Fruit fly (Drosophila melanogaster): ENCODE results near the gene Cnx99A.

Cnx99A gene

dm6 chr3R:29318673-29319072, 771 bp downstream of the Cnx99A start (continued):
- no peak for TF ChIP-seq YL-1 (GFP tag; optimal IDR thresholded peaks at IDR 0.05)
- TF ChIP-seq CG13123 (GFP tag; optimal IDR thresholded peaks at IDR 0.05) = no peak
- TF ChIP-seq Elba2 (GFP tag; optimal IDR thresholded peaks at IDR 0.05) = no peak
- peak; percentile 70 for TF ChIP-seq CG4328 (GFP tag; optimal IDR thresholded peaks at IDR 0.05)
- TF ChIP-seq CG14667 (GFP tag; IDR thresholded peaks at IDR 0.05) = peak; percentile 47; the same call in 1 of the 2 replicates
- peak; percentile 39 for TF ChIP-seq CG13296 (GFP tag; optimal IDR thresholded peaks at IDR 0.05)
- TF ChIP-seq kni (GFP tag; optimal IDR thresholded peaks at IDR 0.05) = peak; percentile 31
- TF ChIP-seq Myb (GFP tag; optimal IDR thresholded peaks at IDR 0.05) = peak; percentile 3
- TF ChIP-seq maf-S (GFP tag; optimal IDR thresholded peaks at IDR 0.05) = no peak
- TF ChIP-seq Doc2 (GFP tag; IDR thresholded peaks at IDR 0.05) = no peak
- TF ChIP-seq CG3281 (GFP tag; optimal IDR thresholded peaks at IDR 0.05) = peak; percentile 68
- no peak for TF ChIP-seq CG13287 (GFP tag; IDR thresholded peaks at IDR 0.05; ENCODE audit: partially characterized antibody)
- TF ChIP-seq CG12744 (GFP tag; optimal IDR thresholded peaks at IDR 0.05) = no peak
- no peak for TF ChIP-seq dan (GFP tag; IDR thresholded peaks at IDR 0.05)
- peak; percentile 44 for TF ChIP-seq HLH54F (GFP tag; optimal IDR thresholded peaks at IDR 0.05)
- TF ChIP-seq al (GFP tag; IDR thresholded peaks at IDR 0.05) = peak; percentile 12; the same call in 1 of the 2 replicates
- TF ChIP-seq klu (GFP tag; IDR thresholded peaks at IDR 0.05) = no peak
- TF ChIP-seq CG8478 (optimal IDR thresholded peaks at IDR 0.05) = no peak
- peak; percentile 59 for TF ChIP-seq CG2120 (GFP tag; optimal IDR thresholded peaks at IDR 0.05)
- peak; percentile 57 for TF ChIP-seq caup (GFP tag; optimal IDR thresholded peaks at IDR 0.05; ENCODE audit: severe bottlenecking)
- peak; percentile 70 for TF ChIP-seq CG12219 (GFP tag; optimal IDR thresholded peaks at IDR 0.05)
- peak; percentile 41 for TF ChIP-seq Usf (GFP tag; optimal IDR thresholded peaks at IDR 0.05)
- peak; percentile 36 for TF ChIP-seq CG12155 (GFP tag; optimal IDR thresholded peaks at IDR 0.05)
- TF ChIP-seq Hr51 (GFP tag; optimal IDR thresholded peaks at IDR 0.05) = peak in 1 of 2 experiments; percentile 78
- TF ChIP-seq pzg (GFP tag; optimal IDR thresholded peaks at IDR 0.05) = no peak
- TF ChIP-seq salm (tag; optimal IDR thresholded peaks at IDR 0.05) = peak; percentile 61
- TF ChIP-seq gce (GFP tag; IDR thresholded peaks at IDR 0.05) = 0 out of 3 replicates have a peak, but pooled peaks have one; percentile 42
- no peak for TF ChIP-seq zf30C (GFP tag; optimal IDR thresholded peaks at IDR 0.05)
- TF ChIP-seq pita (GFP tag; optimal IDR thresholded peaks at IDR 0.05) = no peak
- peak; percentile 31 for TF ChIP-seq jing (GFP tag; optimal IDR thresholded peaks at IDR 0.05)
- TF ChIP-seq sqz (GFP tag; optimal IDR thresholded peaks at IDR 0.05) = peak; percentile 41
- TF ChIP-seq CG1024 (GFP tag; IDR thresholded peaks at IDR 0.05) = 0 out of 2 replicates have a peak, but pooled peaks have one; percentile 41
- no peak for TF ChIP-seq NC2β (GFP tag; optimal IDR thresholded peaks at IDR 0.05)
- TF ChIP-seq CG9932 (GFP tag; IDR thresholded peaks at IDR 0.05) = peak; percentile 59
- no peak for TF ChIP-seq CG10274 (GFP tag; optimal IDR thresholded peaks at IDR 0.05)
- no peak for TF ChIP-seq zen (tag; optimal IDR thresholded peaks at IDR 0.05)
- TF ChIP-seq CG17612 (GFP tag; IDR thresholded peaks at IDR 0.05) = no peak
- TF ChIP-seq CG9817 (tag; optimal IDR thresholded peaks at IDR 0.05) = peak; percentile 77
- TF ChIP-seq danr (GFP tag; IDR thresholded peaks at IDR 0.05) = 0 out of 2 replicates have a peak, but pooled peaks have one; percentile 43
- peak; percentile 44 for TF ChIP-seq CG11398 (GFP tag; optimal IDR thresholded peaks at IDR 0.05)
- no peak for TF ChIP-seq CG7928 (GFP tag; optimal IDR thresholded peaks at IDR 0.05)
- no peak for TF ChIP-seq CG6175 (GFP tag; IDR thresholded peaks at IDR 0.05)
- peak; percentile 20 for TF ChIP-seq CG13624 (GFP tag; optimal IDR thresholded peaks at IDR 0.05)
- TF ChIP-seq CG3407 (GFP tag; optimal IDR thresholded peaks at IDR 0.05) = peak; percentile 61
- peak; percentile 78 for TF ChIP-seq CG13424 (tag; optimal IDR thresholded peaks at IDR 0.05)
- peak; percentile 74 for TF ChIP-seq lmd (GFP tag; IDR thresholded peaks at IDR 0.05)
- no peak for TF ChIP-seq Dfd (GFP tag; optimal IDR thresholded peaks at IDR 0.05)
- TF ChIP-seq CG32767 (GFP tag; IDR thresholded peaks at IDR 0.05) = peak; percentile 54
- TF ChIP-seq mam (GFP tag; optimal IDR thresholded peaks at IDR 0.05) = peak; percentile 45
- peak; percentile 53 for TF ChIP-seq CG14710 (tag; optimal IDR thresholded peaks at IDR 0.05)
- TF ChIP-seq HHEX (GFP tag; optimal IDR thresholded peaks at IDR 0.05) = peak; percentile 74
- TF ChIP-seq h (optimal IDR thresholded peaks at IDR 0.05) = no peak
